Worm (Caenorhabditis elegans) whole organism, mixed stage, embryonic: ENCODE results near the gene tftc-5.

Source experiments
- M03D4.4 ChIP-seq: sonication (generic microtip); optimal IDR thresholded peaks from 2 replicates; lab custom pipeline; 2017; ENCODE audit warnings: mild to moderate bottlenecking, missing genetic modification characterization, missing compliant biosample characterization
- blmp-1 ChIP-seq: fragments of 150-350 bp; optimal IDR thresholded peaks from 2 replicates; lab custom pipeline; 2014; ENCODE audit warnings: missing biosample characterization, missing genetic modification characterization
- ceh-39 ChIP-seq: fragments of 150-350 bp; optimal IDR thresholded peaks from 2 replicates; lab custom pipeline; 2014; ENCODE audit warnings: missing biosample characterization, missing genetic modification characterization
- ceh-43 ChIP-seq: fragments of 200-800 bp; sonication (Bioruptor generic); optimal IDR thresholded peaks from 2 replicates; lab custom pipeline; 2018; ENCODE audit warnings: mild to moderate bottlenecking, missing genetic modification characterization, moderate library complexity, missing compliant biosample characterization
- ceh-83 ChIP-seq: fragments of 200-800 bp; sonication (Bioruptor generic); optimal IDR thresholded peaks from 2 replicates; lab custom pipeline; 2018; ENCODE audit warnings: mild to moderate bottlenecking, missing genetic modification characterization, missing compliant biosample characterization
- ces-1 ChIP-seq: fragments of 150-350 bp; optimal IDR thresholded peaks from 2 replicates; lab custom pipeline; 2014; ENCODE audit warnings: missing biosample characterization, missing genetic modification reagents, missing genetic modification characterization
- cnd-1 ChIP-seq: fragments of 200-800 bp; sonication (Bioruptor generic); optimal IDR thresholded peaks from 2 replicates; lab custom pipeline; 2018; ENCODE audit warnings: mild to moderate bottlenecking, missing genetic modification characterization, missing compliant biosample characterization
- drap-1 ChIP-seq: fragments of 200-800 bp; sonication (Bioruptor generic); optimal IDR thresholded peaks from 3 replicates; lab custom pipeline; 2018; ENCODE audit warnings: mild to moderate bottlenecking, missing genetic modification characterization, missing compliant biosample characterization
- elt-1 ChIP-seq: sonication (generic microtip); optimal IDR thresholded peaks from 2 replicates; lab custom pipeline; 2017; ENCODE audit warnings: missing genetic modification characterization, mild to moderate bottlenecking, missing compliant biosample characterization, antibody characterized with exemption, moderate library complexity, borderline replicate concordance; ENCODE audit not compliant: insufficient read depth
- elt-3 ChIP-seq: fragments of 150-350 bp; optimal IDR thresholded peaks from 2 replicates; lab custom pipeline; 2014; ENCODE audit warnings: missing biosample characterization, missing genetic modification characterization
- flh-1 ChIP-seq: fragments of 200-800 bp; sonication (Bioruptor generic); optimal IDR thresholded peaks from 2 replicates; lab custom pipeline; 2018; ENCODE audit warnings: mild to moderate bottlenecking, missing genetic modification characterization, moderate library complexity, missing compliant biosample characterization
- ham-2 ChIP-seq: fragments of 200-800 bp; sonication (Bioruptor generic); optimal IDR thresholded peaks from 2 replicates; lab custom pipeline; 2018; ENCODE audit warnings: mild to moderate bottlenecking, missing genetic modification characterization, missing compliant biosample characterization
- hlh-1 ChIP-seq: fragments of 150-350 bp; optimal IDR thresholded peaks from 2 replicates; lab custom pipeline; 2014; ENCODE audit warnings: missing biosample characterization, missing genetic modification reagents, missing genetic modification characterization
- lin-13 ChIP-seq: fragments of 150-350 bp; optimal IDR thresholded peaks from 2 replicates; lab custom pipeline; 2014; ENCODE audit warnings: missing biosample characterization, missing genetic modification characterization
- lin-32 ChIP-seq: fragments of 200-800 bp; sonication (Bioruptor generic); optimal IDR thresholded peaks from 2 replicates; lab custom pipeline; 2018; ENCODE audit warnings: mild to moderate bottlenecking, missing genetic modification characterization, missing compliant biosample characterization
- lsy-2 ChIP-seq: fragments of 150-350 bp; optimal IDR thresholded peaks from 2 replicates; lab custom pipeline; 2014; ENCODE audit warnings: missing biosample characterization, missing genetic modification characterization
- mab-5 ChIP-seq: fragments of 150-350 bp; optimal IDR thresholded peaks from 2 replicates; lab custom pipeline; 2014; ENCODE audit warnings: missing biosample characterization, missing genetic modification characterization
- mep-1 ChIP-seq: fragments of 150-350 bp; optimal IDR thresholded peaks from 2 replicates; lab custom pipeline; 2017; ENCODE audit warnings: missing biosample characterization, missing genetic modification reagents, missing genetic modification characterization, inconsistent platforms
- mls-2 ChIP-seq: sonication (generic microtip); optimal IDR thresholded peaks from 2 replicates; lab custom pipeline; 2016; ENCODE audit warnings: mild to moderate bottlenecking, missing genetic modification characterization, moderate library complexity, missing compliant biosample characterization
- nhr-12 ChIP-seq: fragments of 150-350 bp; optimal IDR thresholded peaks from 2 replicates; lab custom pipeline; 2014; ENCODE audit warnings: missing biosample characterization, missing genetic modification characterization
- nhr-2 ChIP-seq: fragments of 150-350 bp; optimal IDR thresholded peaks from 2 replicates; lab custom pipeline; 2014; ENCODE audit warnings: missing biosample characterization, missing genetic modification characterization
- nhr-237 ChIP-seq: fragments of 150-350 bp; optimal IDR thresholded peaks from 2 replicates; lab custom pipeline; 2014; ENCODE audit warnings: missing biosample characterization, missing genetic modification characterization
- nhr-28 ChIP-seq: fragments of 150-350 bp; optimal IDR thresholded peaks from 2 replicates; lab custom pipeline; 2014; ENCODE audit warnings: missing biosample characterization, missing genetic modification characterization
- nhr-76 ChIP-seq: sonication (generic microtip); optimal IDR thresholded peaks from 2 replicates; lab custom pipeline; 2017; ENCODE audit warnings: missing biosample characterization, missing genetic modification characterization
- sem-2 ChIP-seq: fragments of 200-800 bp; sonication (Bioruptor generic); optimal IDR thresholded peaks from 2 replicates; lab custom pipeline; 2018; ENCODE audit warnings: mild to moderate bottlenecking, missing genetic modification characterization, missing compliant biosample characterization
- snpc-4 ChIP-seq: fragments of 150-350 bp; optimal IDR thresholded peaks from 2 replicates; lab custom pipeline; 2014; ENCODE audit warnings: missing biosample characterization, missing genetic modification characterization
- tbx-8 ChIP-seq: fragments of 200-800 bp; sonication (Bioruptor generic); optimal IDR thresholded peaks from 2 replicates; lab custom pipeline; 2018; ENCODE audit warnings: mild to moderate bottlenecking, missing genetic modification characterization, moderate library complexity, missing compliant biosample characterization
- unc-39 ChIP-seq: fragments of 150-350 bp; optimal IDR thresholded peaks from 2 replicates; lab custom pipeline; 2014; ENCODE audit warnings: missing biosample characterization, missing genetic modification characterization
- unc-62 ChIP-seq: fragments of 150-350 bp; optimal IDR thresholded peaks from 2 replicates; lab custom pipeline; 2014; ENCODE audit warnings: missing biosample characterization, missing genetic modification reagents, missing genetic modification characterization
- zip-8 ChIP-seq: fragments of 150-350 bp; optimal IDR thresholded peaks from 2 replicates; lab custom pipeline; 2014; ENCODE audit warnings: missing biosample characterization, missing genetic modification characterization
- ztf-11 ChIP-seq: fragments of 150-350 bp; optimal IDR thresholded peaks from 2 replicates; lab custom pipeline; 2014; ENCODE audit warnings: missing biosample characterization, missing genetic modification characterization

Gene tftc-5

ce11 chrIII:4010987-4011386 is 11.0 kb upstream of the tftc-5 start:
- TF ChIP-seq blmp-1 (no peak), elt-3 (no peak), unc-39 (tag; lab: Kevin White, UChicago) (no peak), nhr-76 (no peak), zip-8 (tag; lab: Kevin White, UChicago) (no peak), sem-2 (GFP tag; lab: Kevin White, UChicago) (no peak), ceh-83 (GFP tag; lab: Kevin White, UChicago) (no peak), tbx-8 (GFP tag; lab: Kevin White, UChicago) (no peak), M03D4.4 (tag; lab: Kevin White, UChicago) (no peak), mep-1 (no peak), lin-13 (tag; lab: Kevin White, UChicago) (no peak), unc-62 (GFP tag; lab: Kevin White, UChicago) (no peak), nhr-12 (tag; lab: Kevin White, UChicago) (no peak), hlh-1 (no peak)

- TF ChIP-seq lin-32 (GFP tag; lab: Kevin White, UChicago) = no peak
- no peak for TF ChIP-seq blmp-1
- no peak for TF ChIP-seq zip-8 (tag; lab: Kevin White, UChicago)
- TF ChIP-seq ceh-43 (GFP tag; lab: Kevin White, UChicago) = no peak
- no peak for TF ChIP-seq nhr-2 (tag; lab: Kevin White, UChicago)
- TF ChIP-seq snpc-4 (tag; lab: Kevin White, UChicago) = no peak
- no peak for TF ChIP-seq drap-1 (GFP tag; lab: Kevin White, UChicago)
- TF ChIP-seq ceh-83 (GFP tag; lab: Kevin White, UChicago) = no peak
- no peak for TF ChIP-seq sem-2 (GFP tag; lab: Kevin White, UChicago)
- no peak for TF ChIP-seq nhr-76
Measured at ce11 chrIII:4012036-4012435, 9.9 kb upstream of the tftc-5 start, which contains the start of gene C36E8.4. TSS of gene C36E8.4 (plus strand) at chrIII:4012336.

- no peak for TF ChIP-seq snpc-4 (tag; lab: Kevin White, UChicago)
- no peak for TF ChIP-seq nhr-12 (tag; lab: Kevin White, UChicago)
- TF ChIP-seq nhr-28 (tag; lab: Kevin White, UChicago) = no peak
- no peak for TF ChIP-seq ceh-39 (tag; lab: Kevin White, UChicago)
- TF ChIP-seq ham-2 (GFP tag; lab: Kevin White, UChicago) = no peak
- no peak for TF ChIP-seq mls-2
- no peak for TF ChIP-seq unc-39 (tag; lab: Kevin White, UChicago)
- TF ChIP-seq flh-1 = no peak
- TF ChIP-seq ces-1 = no peak
- no peak for TF ChIP-seq mab-5 (tag; lab: Kevin White, UChicago)
- no peak for TF ChIP-seq M03D4.4 (tag; lab: Kevin White, UChicago)
- no peak for TF ChIP-seq elt-1 (tag; lab: Kevin White, UChicago)
- TF ChIP-seq unc-62 (GFP tag; lab: Kevin White, UChicago) = no peak
- no peak for TF ChIP-seq lin-13 (tag; lab: Kevin White, UChicago)
- TF ChIP-seq nhr-2 (tag; lab: Kevin White, UChicago) = no peak
- no peak for TF ChIP-seq cnd-1 (tag; lab: Kevin White, UChicago)
- TF ChIP-seq mep-1 = no peak
- no peak for TF ChIP-seq lin-32 (GFP tag; lab: Kevin White, UChicago)
- no peak for TF ChIP-seq elt-3
Measured at ce11 chrIII:4013061-4013460, 8.9 kb upstream of the tftc-5 start.

- TF ChIP-seq ztf-11 (no peak), ceh-39 (tag; lab: Kevin White, UChicago) (no peak), lsy-2 (tag; lab: Kevin White, UChicago) (no peak), sem-2 (GFP tag; lab: Kevin White, UChicago) (no peak), mls-2 (no peak), zip-8 (tag; lab: Kevin White, UChicago) (no peak), nhr-237 (tag; lab: Kevin White, UChicago) (no peak), flh-1 (no peak), M03D4.4 (tag; lab: Kevin White, UChicago) (no peak), blmp-1 (no peak)
Measured at ce11 chrIII:4015382-4015986, 6.5 kb upstream of the tftc-5 start.

ce11 chrIII:4017527-4017926 is 4.4 kb upstream of the tftc-5 start, which contains the start of gene tbb-2:
TSS of gene tbb-2 (minus strand) at chrIII:4017627.
- TF ChIP-seq blmp-1 = no peak
- no peak for TF ChIP-seq sem-2 (GFP tag; lab: Kevin White, UChicago)
